Worm (Caenorhabditis elegans) whole organism, L1 larva: ENCODE results near the gene F56F11.2.

Experiments
- blmp-1 ChIP-seq: fragments of 150-350 bp; optimal IDR thresholded peaks from 2 replicates; lab custom pipeline; 2014; ENCODE audit warnings: missing biosample characterization, missing genetic modification characterization
- ceh-82 ChIP-seq, 3 experiments: fragments of 150-350 bp in 1 of 3; sonication (generic microtip) in 2 of 3; optimal IDR thresholded peaks; 2 replicates each; lab custom pipeline; 2014 to 2017; ENCODE audit warnings: missing biosample characterization in 3 of 3, missing genetic modification characterization in 3 of 3
- elt-2 ChIP-seq: sonication (generic microtip); optimal IDR thresholded peaks from 2 replicates; lab custom pipeline; 2016; ENCODE audit warnings: missing genetic modification characterization, mild to moderate bottlenecking, inconsistent platforms, missing compliant biosample characterization, missing genetic modification reagents
- fos-1 ChIP-seq: fragments of 150-350 bp; optimal IDR thresholded peaks from 2 replicates; lab custom pipeline; 2014; ENCODE audit warnings: missing biosample characterization, missing genetic modification characterization
- lin-13 ChIP-seq: fragments of 150-350 bp; optimal IDR thresholded peaks from 2 replicates; lab custom pipeline; 2014; ENCODE audit warnings: missing biosample characterization, missing genetic modification reagents, missing genetic modification characterization
- lin-14 ChIP-seq: fragments of 200-800 bp; sonication (Bioruptor generic); optimal IDR thresholded peaks from 2 replicates; lab custom pipeline; 2018; ENCODE audit warnings: mild to moderate bottlenecking, missing genetic modification characterization, moderate library complexity, missing compliant biosample characterization
- lir-3 ChIP-seq: sonication (generic microtip); optimal IDR thresholded peaks from 2 replicates; lab custom pipeline; 2016; ENCODE audit warnings: mild to moderate bottlenecking, missing genetic modification characterization, moderate library complexity, missing compliant biosample characterization; ENCODE audit not compliant: poor library complexity
- mdl-1 ChIP-seq, 2 experiments: fragments of 150-350 bp; optimal IDR thresholded peaks; 2 replicates each; lab custom pipeline; 2014 to 2017; ENCODE audit warnings: missing biosample characterization in 2 of 2, missing genetic modification characterization in 2 of 2, inconsistent platforms in 1 of 2
- nhr-11 ChIP-seq: fragments of 150-350 bp; optimal IDR thresholded peaks from 2 replicates; lab custom pipeline; 2014; ENCODE audit warnings: missing biosample characterization, missing genetic modification characterization
- nhr-12 ChIP-seq: sonication (generic microtip); optimal IDR thresholded peaks from 2 replicates; lab custom pipeline; 2017; ENCODE audit warnings: missing biosample characterization, missing genetic modification characterization
- zip-4 ChIP-seq: fragments of 200-800 bp; sonication (Bioruptor generic); optimal IDR thresholded peaks from 2 replicates; lab custom pipeline; 2018; ENCODE audit warnings: mild to moderate bottlenecking, missing genetic modification characterization, moderate library complexity, missing compliant biosample characterization
- ztf-11 ChIP-seq, 2 experiments: sonication (generic microtip); optimal IDR thresholded peaks; 2 replicates each; lab custom pipeline; 2016 to 2017; ENCODE audit warnings: missing genetic modification characterization in 2 of 2, missing biosample characterization in 1 of 2, missing compliant biosample characterization in 1 of 2

ce11 chrIII:2874144-2874868, 7.8 kb upstream of the F56F11.2 start, which contains the start of gene klf-1:
- TF ChIP-seq ceh-82 (tag; optimal IDR thresholded peaks at IDR 0.05; lab: Kevin White, UChicago) (no peak), lin-14 (GFP tag; lab: Kevin White, UChicago) (peak; percentile 36), elt-2 (peak; percentile 30), lin-13 (GFP tag; lab: Kevin White, UChicago) (no peak), lir-3 (tag; lab: Kevin White, UChicago) (no peak), zip-4 (no peak), nhr-12 (tag; lab: Kevin White, UChicago) (no peak), blmp-1 (peak; percentile 63), fos-1 (tag; lab: Kevin White, UChicago) (no peak), ztf-11 (tag; optimal IDR thresholded peaks at IDR 0.05; lab: Kevin White, UChicago) (no peak), nhr-11 (tag; lab: Kevin White, UChicago) (no peak), mdl-1 (tag; optimal IDR thresholded peaks at IDR 0.05; lab: Kevin White, UChicago) (peak in 1 of 2 experiments; percentile 16)
